Worm (Caenorhabditis elegans) whole organism, young adult: ENCODE results near the gene D1054.18.

ENCODE experiments used
- D2030.7 ChIP-seq: fragments of 200-800 bp; sonication (Bioruptor generic); IDR thresholded peaks from 2 replicates; pipeline ENCODE4 v1.3.6; 2022; ENCODE audit warnings: missing genetic modification reagents, missing genetic modification characterization, missing compliant biosample characterization
- F22D6.2 ChIP-seq: sonication (generic microtip); optimal IDR thresholded peaks from 2 replicates; lab custom pipeline; 2016; ENCODE audit warnings: mild to moderate bottlenecking, missing genetic modification characterization, missing compliant biosample characterization
- F33H1.4 ChIP-seq: fragments of 200-800 bp; sonication (Bioruptor generic); IDR thresholded peaks from 2 replicates; pipeline ENCODE4 v1.3.6; 2022; ENCODE audit warnings: missing genetic modification reagents, missing genetic modification characterization, missing compliant biosample characterization
- F49E8.2 ChIP-seq: sonication (generic microtip); optimal IDR thresholded peaks from 3 replicates; lab custom pipeline; 2017; ENCODE audit warnings: missing genetic modification characterization, mild to moderate bottlenecking, missing compliant biosample characterization, antibody characterized with exemption, moderate library complexity; ENCODE audit not compliant: insufficient read depth
- F52B5.7 ChIP-seq: sonication (generic microtip); optimal IDR thresholded peaks from 2 replicates; lab custom pipeline; 2016; ENCODE audit warnings: mild to moderate bottlenecking, missing genetic modification characterization, missing compliant biosample characterization
- T26A5.8 ChIP-seq: sonication (generic microtip); optimal IDR thresholded peaks from 2 replicates; lab custom pipeline; 2016; ENCODE audit warnings: missing genetic modification characterization, missing compliant biosample characterization
- Y79H2A.3 ChIP-seq: fragments of 200-800 bp; sonication (Bioruptor generic); conservative IDR thresholded peaks from 2 replicates; pipeline ENCODE4 v1.3.6; 2022; ENCODE audit warnings: missing genetic modification reagents, missing genetic modification characterization, missing compliant biosample characterization
- akir-1 ChIP-seq: fragments of 200-800 bp; sonication (Bioruptor generic); optimal IDR thresholded peaks from 2 replicates; lab custom pipeline; 2018; ENCODE audit warnings: mild to moderate bottlenecking, missing genetic modification characterization, moderate library complexity, missing compliant biosample characterization
- aptf-2 ChIP-seq: fragments of 200-800 bp; sonication (Bioruptor generic); conservative IDR thresholded peaks from 2 replicates; pipeline ENCODE4 v1.3.6; 2022; ENCODE audit warnings: missing genetic modification reagents, missing genetic modification characterization, missing compliant biosample characterization
- athp-1 ChIP-seq: sonication (generic microtip); optimal IDR thresholded peaks from 2 replicates; lab custom pipeline; 2017; ENCODE audit warnings: mild to moderate bottlenecking, missing genetic modification characterization, missing compliant biosample characterization
- attf-3 ChIP-seq: fragments of 200-800 bp; sonication (Bioruptor generic); conservative IDR thresholded peaks from 2 replicates; pipeline ENCODE4 v1.3.6; 2022; ENCODE audit warnings: missing genetic modification reagents, missing genetic modification characterization, missing compliant biosample characterization
- ccch-3 ChIP-seq: fragments of 200-800 bp; sonication (Bioruptor generic); optimal IDR thresholded peaks from 2 replicates; lab custom pipeline; 2018; ENCODE audit warnings: mild to moderate bottlenecking, missing genetic modification characterization, missing compliant biosample characterization
- cebp-2 ChIP-seq: fragments of 200-800 bp; sonication (Bioruptor generic); IDR thresholded peaks from 2 replicates; pipeline ENCODE4 v1.3.6; 2022; ENCODE audit warnings: missing genetic modification characterization, missing compliant biosample characterization
- ceh-91 ChIP-seq: fragments of 200-800 bp; sonication (Bioruptor generic); IDR thresholded peaks from 2 replicates; pipeline ENCODE4 v1.3.6; 2022; ENCODE audit warnings: missing genetic modification reagents, missing genetic modification characterization, missing compliant biosample characterization
- chd-7 ChIP-seq: sonication (generic microtip); optimal IDR thresholded peaks from 2 replicates; lab custom pipeline; 2016; ENCODE audit warnings: mild to moderate bottlenecking, missing genetic modification characterization, moderate library complexity, missing compliant biosample characterization
- dox-1 ChIP-seq: fragments of 200-800 bp; sonication (Bioruptor generic); IDR thresholded peaks from 2 replicates; pipeline ENCODE4 v1.3.6; 2022; ENCODE audit warnings: missing genetic modification reagents, missing genetic modification characterization, missing compliant biosample characterization
- dpl-1 ChIP-seq: fragments of 150-350 bp; optimal IDR thresholded peaks from 2 replicates; lab custom pipeline; 2014; ENCODE audit warnings: missing biosample characterization, missing genetic modification reagents, missing genetic modification characterization
- efl-1 ChIP-seq: fragments of 150-350 bp; optimal IDR thresholded peaks from 2 replicates; lab custom pipeline; 2014; ENCODE audit warnings: missing biosample characterization, missing genetic modification reagents, missing genetic modification characterization
- egl-18 ChIP-seq: fragments of 200-800 bp; sonication (Bioruptor generic); IDR thresholded peaks from 2 replicates; pipeline ENCODE4 v1.3.6; 2022; ENCODE audit warnings: missing genetic modification reagents, missing genetic modification characterization, missing compliant biosample characterization
- egl-44 ChIP-seq: fragments of 200-800 bp; sonication (Bioruptor generic); IDR thresholded peaks from 2 replicates; pipeline ENCODE4 v1.3.6; 2022; ENCODE audit warnings: missing genetic modification reagents, missing genetic modification characterization, missing compliant biosample characterization
- egrh-3 ChIP-seq: fragments of 200-800 bp; sonication (Bioruptor generic); IDR thresholded peaks from 2 replicates; pipeline ENCODE4 v1.3.6; 2022; ENCODE audit warnings: missing genetic modification reagents, missing genetic modification characterization, missing compliant biosample characterization
- ekl-4 ChIP-seq: fragments of 200-800 bp; sonication (Bioruptor generic); IDR thresholded peaks from 2 replicates; pipeline ENCODE4 v1.3.6; 2022; ENCODE audit warnings: missing genetic modification reagents, missing genetic modification characterization, missing compliant biosample characterization
- fkh-3 ChIP-seq: sonication (generic microtip); optimal IDR thresholded peaks from 2 replicates; lab custom pipeline; 2016; ENCODE audit warnings: mild to moderate bottlenecking, missing genetic modification characterization, missing compliant biosample characterization
- hlh-12 ChIP-seq: sonication (generic microtip); optimal IDR thresholded peaks from 2 replicates; lab custom pipeline; 2016; ENCODE audit warnings: missing genetic modification characterization, missing compliant biosample characterization
- hmg-1.2 ChIP-seq: fragments of 200-800 bp; sonication (Bioruptor generic); IDR thresholded peaks from 2 replicates; pipeline ENCODE4 v1.3.6; 2022; ENCODE audit warnings: missing genetic modification reagents, missing genetic modification characterization, missing compliant biosample characterization
- hrde-1 ChIP-seq: sonication (generic microtip); optimal IDR thresholded peaks from 2 replicates; lab custom pipeline; 2016; ENCODE audit warnings: missing genetic modification characterization, mild to moderate bottlenecking, missing compliant biosample characterization, moderate library complexity, missing genotype, missing genetic modification reagents, borderline replicate concordance
- lag-1 ChIP-seq: fragments of 200-800 bp; sonication (Bioruptor generic); IDR thresholded peaks from 2 replicates; pipeline ENCODE4 v1.3.6; 2022; ENCODE audit warnings: missing genetic modification reagents, missing genetic modification characterization, missing compliant biosample characterization
- let-607 ChIP-seq, 2 experiments: fragments of 200-800 bp in 1 of 2; sonication (Bioruptor generic) in 1 of 2; sonication (generic microtip) in 1 of 2; optimal IDR thresholded peaks; 2 replicates each; lab custom pipeline; 2016 to 2018; ENCODE audit warnings: mild to moderate bottlenecking in 2 of 2, missing compliant biosample characterization in 2 of 2, missing genetic modification characterization in 2 of 2, moderate library complexity in 2 of 2, missing genotype in 1 of 2
- lin-40 ChIP-seq: sonication (generic microtip); optimal IDR thresholded peaks from 2 replicates; lab custom pipeline; 2016; ENCODE audit warnings: missing genetic modification characterization, mild to moderate bottlenecking, missing compliant biosample characterization, missing genotype, missing genetic modification reagents
- lin-54 ChIP-seq: fragments of 200-800 bp; sonication (Bioruptor generic); optimal IDR thresholded peaks from 2 replicates; lab custom pipeline; 2018; ENCODE audit warnings: mild to moderate bottlenecking, missing genetic modification characterization, missing compliant biosample characterization
- lsy-27 ChIP-seq: sonication (generic microtip); optimal IDR thresholded peaks from 2 replicates; lab custom pipeline; 2017; ENCODE audit warnings: missing genetic modification characterization, mild to moderate bottlenecking, missing compliant biosample characterization, antibody characterized with exemption, missing genotype, borderline replicate concordance; ENCODE audit not compliant: insufficient read depth
- madf-8 ChIP-seq: fragments of 200-800 bp; sonication (Bioruptor generic); conservative IDR thresholded peaks from 2 replicates; pipeline ENCODE4 v1.3.6; 2022; ENCODE audit warnings: missing genetic modification reagents, missing genetic modification characterization, missing compliant biosample characterization
- mel-28 ChIP-seq: sonication (generic microtip); optimal IDR thresholded peaks from 2 replicates; lab custom pipeline; 2016; ENCODE audit warnings: borderline replicate concordance, mild to moderate bottlenecking, missing genetic modification characterization, missing compliant biosample characterization
- mxl-1 ChIP-seq: sonication (generic microtip); optimal IDR thresholded peaks from 2 replicates; lab custom pipeline; 2016; ENCODE audit warnings: missing genetic modification characterization, missing compliant biosample characterization
- nfya-2 ChIP-seq: fragments of 200-800 bp; sonication (Bioruptor generic); IDR thresholded peaks from 2 replicates; pipeline ENCODE4 v1.3.6; 2022; ENCODE audit warnings: missing genetic modification reagents, missing genetic modification characterization, missing compliant biosample characterization
- nfyb-1 ChIP-seq: fragments of 200-800 bp; sonication (Bioruptor generic); IDR thresholded peaks from 2 replicates; pipeline ENCODE4 v1.3.6; 2022; ENCODE audit warnings: missing genetic modification reagents, missing genetic modification characterization, missing compliant biosample characterization
- nhr-179 ChIP-seq: sonication (generic microtip); optimal IDR thresholded peaks from 2 replicates; lab custom pipeline; 2016; ENCODE audit warnings: mild to moderate bottlenecking, missing genetic modification characterization, missing compliant biosample characterization
- nhr-80 ChIP-seq: sonication (generic microtip); optimal IDR thresholded peaks from 2 replicates; lab custom pipeline; 2016; ENCODE audit warnings: missing genetic modification characterization, missing compliant biosample characterization
- rpc-1 ChIP-seq, 2 experiments: fragments of 150-350 bp in 1 of 2; sonication (generic microtip) in 1 of 2; optimal IDR thresholded peaks; 2 replicates each; lab custom pipeline; 2014 to 2018; ENCODE audit warnings: missing biosample characterization in 1 of 2, missing genetic modification characterization in 1 of 2, missing genetic modification reagents in 1 of 2, missing genotype in 1 of 2
- sdz-38 ChIP-seq: sonication (generic microtip); optimal IDR thresholded peaks from 2 replicates; lab custom pipeline; 2016; ENCODE audit warnings: missing genotype, missing genetic modification characterization, missing compliant biosample characterization
- sptf-2 ChIP-seq: fragments of 200-800 bp; sonication (Bioruptor generic); optimal IDR thresholded peaks from 2 replicates; lab custom pipeline; 2018; ENCODE audit warnings: mild to moderate bottlenecking, missing genetic modification characterization, missing compliant biosample characterization
- tbx-9 ChIP-seq: sonication (generic microtip); optimal IDR thresholded peaks from 2 replicates; lab custom pipeline; 2016; ENCODE audit warnings: borderline replicate concordance, missing genetic modification characterization, inconsistent platforms, missing compliant biosample characterization
- tlf-1 ChIP-seq: fragments of 200-800 bp; sonication (Bioruptor generic); optimal IDR thresholded peaks from 2 replicates; lab custom pipeline; 2018; ENCODE audit warnings: mild to moderate bottlenecking, missing genetic modification characterization, missing compliant biosample characterization
- unc-62 ChIP-seq: fragments of 150-350 bp; optimal IDR thresholded peaks from 2 replicates; lab custom pipeline; 2014; ENCODE audit warnings: missing biosample characterization, missing genetic modification reagents, missing genetic modification characterization
- xnd-1 ChIP-seq: sonication (generic microtip); optimal IDR thresholded peaks from 2 replicates; lab custom pipeline; 2016; ENCODE audit warnings: missing genotype, missing genetic modification reagents, missing genetic modification characterization, missing compliant biosample characterization
- zim-3 ChIP-seq: sonication (generic microtip); optimal IDR thresholded peaks from 2 replicates; lab custom pipeline; 2017; ENCODE audit warnings: mild to moderate bottlenecking, missing genetic modification characterization, moderate library complexity, missing compliant biosample characterization
- ztf-22 ChIP-seq: fragments of 200-800 bp; sonication (Bioruptor generic); optimal IDR thresholded peaks from 2 replicates; lab custom pipeline; 2018; ENCODE audit warnings: mild to moderate bottlenecking, missing genetic modification characterization, moderate library complexity, missing compliant biosample characterization
- ztf-26 ChIP-seq: sonication (generic microtip); optimal IDR thresholded peaks from 2 replicates; lab custom pipeline; 2017; ENCODE audit warnings: missing genetic modification characterization, missing compliant biosample characterization

Gene D1054.18

ce11 chrV:10807862-10808327 is 6.9 kb upstream of the D1054.18 start, which contains the start of gene plrg-1 (continued):
- TF ChIP-seq hrde-1 (tag; lab: Kevin White, UChicago) (peak; percentile 28), akir-1 (GFP tag; lab: Kevin White, UChicago) (no peak), nfya-2 (GFP tag; lab: Robert Waterston, UW) (no peak), lin-40 (peak; percentile 84), attf-3 (GFP tag; lab: Robert Waterston, UW) (peak; percentile 75), dpl-1 (GFP tag; lab: Kevin White, UChicago) (peak; percentile 74), cebp-2 (GFP tag; lab: Robert Waterston, UW) (0 out of 2 replicates have a peak, but pooled peaks have one; percentile 74), nfyb-1 (peak; percentile 92), sptf-2 (GFP tag; lab: Kevin White, UChicago) (no peak), ztf-22 (no peak), tlf-1 (GFP tag; lab: Kevin White, UChicago) (peak; percentile 85), dox-1 (GFP tag; lab: Robert Waterston, UW) (peak; percentile 98), F22D6.2 (peak; percentile 39), ceh-91 (GFP tag; lab: Robert Waterston, UW) (peak; percentile 83), ztf-26 (tag; lab: Kevin White, UChicago) (peak; percentile 32), D2030.7 (GFP tag; lab: Robert Waterston, UW) (peak; percentile 94), unc-62 (GFP tag; lab: Kevin White, UChicago) (no peak), lsy-27 (tag; lab: Kevin White, UChicago) (peak; percentile 57), efl-1 (GFP tag; lab: Kevin White, UChicago) (peak; percentile 59), aptf-2 (no peak; the same call in 1 of the 2 replicates), Y79H2A.3 (GFP tag; lab: Robert Waterston, UW) (0 out of 2 replicates have a peak, but pooled peaks have one; percentile 74), T26A5.8 (tag; lab: Kevin White, UChicago) (no peak), F52B5.7 (tag; lab: Kevin White, UChicago) (peak; percentile 58), lin-54 (GFP tag; lab: Kevin White, UChicago) (peak; percentile 87), ekl-4 (GFP tag; lab: Robert Waterston, UW) (peak; percentile 94), egrh-3 (GFP tag; lab: Robert Waterston, UW) (peak; percentile 60; the same call in 1 of the 2 replicates), hmg-1.2 (peak; percentile 86), F49E8.2 (tag; lab: Kevin White, UChicago) (peak; percentile 68), madf-8 (peak; percentile 48; the same call in 1 of the 2 replicates), F33H1.4 (GFP tag; lab: Robert Waterston, UW) (peak; percentile 55), mel-28 (tag; lab: Kevin White, UChicago) (peak; percentile 32), lag-1 (GFP tag; lab: Robert Waterston, UW) (0 out of 2 replicates have a peak, but pooled peaks have one; percentile 49), egl-44 (GFP tag; lab: Robert Waterston, UW) (peak; percentile 95), chd-7 (tag; lab: Kevin White, UChicago) (peak; percentile 74), rpc-1 (optimal IDR thresholded peaks at IDR 0.05; lab: Kevin White, UChicago) (peak; percentile 47), rpc-1 (tag; optimal IDR thresholded peaks at IDR 0.05; lab: Kevin White, UChicago) (no peak), nhr-80 (tag; lab: Kevin White, UChicago) (peak; percentile 91), ccch-3 (GFP tag; lab: Kevin White, UChicago) (no peak), fkh-3 (tag; lab: Kevin White, UChicago) (no peak), let-607 (tag; optimal IDR thresholded peaks at IDR 0.05; lab: Kevin White, UChicago) (peak; percentile 34 to 70), egl-18 (0 out of 2 replicates have a peak, but pooled peaks have one; percentile 33), nhr-179 (tag; lab: Kevin White, UChicago) (no peak), mxl-1 (tag; lab: Kevin White, UChicago) (no peak), hlh-12 (tag; lab: Kevin White, UChicago) (no peak), athp-1 (peak; percentile 84), sdz-38 (tag; lab: Kevin White, UChicago) (no peak), zim-3 (tag; lab: Kevin White, UChicago) (no peak), tbx-9 (no peak), xnd-1 (tag; lab: Kevin White, UChicago) (peak; percentile 28)
